Worm (Caenorhabditis elegans) whole organism, mixed stage, embryonic: ENCODE results near the gene C08B11.9.

ENCODE experiments used
- blmp-1 ChIP-seq: fragments of 150-350 bp; optimal IDR thresholded peaks from 2 replicates; lab custom pipeline; 2014; ENCODE audit warnings: missing biosample characterization, missing genetic modification characterization
- ceh-39 ChIP-seq: fragments of 150-350 bp; optimal IDR thresholded peaks from 2 replicates; lab custom pipeline; 2014; ENCODE audit warnings: missing biosample characterization, missing genetic modification characterization
- ceh-43 ChIP-seq: fragments of 200-800 bp; sonication (Bioruptor generic); optimal IDR thresholded peaks from 2 replicates; lab custom pipeline; 2018; ENCODE audit warnings: mild to moderate bottlenecking, missing genetic modification characterization, moderate library complexity, missing compliant biosample characterization
- ceh-83 ChIP-seq: fragments of 200-800 bp; sonication (Bioruptor generic); optimal IDR thresholded peaks from 2 replicates; lab custom pipeline; 2018; ENCODE audit warnings: mild to moderate bottlenecking, missing genetic modification characterization, missing compliant biosample characterization
- ces-1 ChIP-seq: fragments of 150-350 bp; optimal IDR thresholded peaks from 2 replicates; lab custom pipeline; 2014; ENCODE audit warnings: missing biosample characterization, missing genetic modification reagents, missing genetic modification characterization
- cnd-1 ChIP-seq: fragments of 200-800 bp; sonication (Bioruptor generic); optimal IDR thresholded peaks from 2 replicates; lab custom pipeline; 2018; ENCODE audit warnings: mild to moderate bottlenecking, missing genetic modification characterization, missing compliant biosample characterization
- drap-1 ChIP-seq: fragments of 200-800 bp; sonication (Bioruptor generic); optimal IDR thresholded peaks from 3 replicates; lab custom pipeline; 2018; ENCODE audit warnings: mild to moderate bottlenecking, missing genetic modification characterization, missing compliant biosample characterization
- elt-1 ChIP-seq: sonication (generic microtip); optimal IDR thresholded peaks from 2 replicates; lab custom pipeline; 2017; ENCODE audit warnings: missing genetic modification characterization, mild to moderate bottlenecking, missing compliant biosample characterization, antibody characterized with exemption, moderate library complexity, borderline replicate concordance; ENCODE audit not compliant: insufficient read depth
- elt-3 ChIP-seq: fragments of 150-350 bp; optimal IDR thresholded peaks from 2 replicates; lab custom pipeline; 2014; ENCODE audit warnings: missing biosample characterization, missing genetic modification characterization
- flh-1 ChIP-seq: fragments of 200-800 bp; sonication (Bioruptor generic); optimal IDR thresholded peaks from 2 replicates; lab custom pipeline; 2018; ENCODE audit warnings: mild to moderate bottlenecking, missing genetic modification characterization, moderate library complexity, missing compliant biosample characterization
- ham-2 ChIP-seq: fragments of 200-800 bp; sonication (Bioruptor generic); optimal IDR thresholded peaks from 2 replicates; lab custom pipeline; 2018; ENCODE audit warnings: mild to moderate bottlenecking, missing genetic modification characterization, missing compliant biosample characterization
- hlh-1 ChIP-seq: fragments of 150-350 bp; optimal IDR thresholded peaks from 2 replicates; lab custom pipeline; 2014; ENCODE audit warnings: missing biosample characterization, missing genetic modification reagents, missing genetic modification characterization
- lin-32 ChIP-seq: fragments of 200-800 bp; sonication (Bioruptor generic); optimal IDR thresholded peaks from 2 replicates; lab custom pipeline; 2018; ENCODE audit warnings: mild to moderate bottlenecking, missing genetic modification characterization, missing compliant biosample characterization
- lsy-2 ChIP-seq: fragments of 150-350 bp; optimal IDR thresholded peaks from 2 replicates; lab custom pipeline; 2014; ENCODE audit warnings: missing biosample characterization, missing genetic modification characterization
- mab-5 ChIP-seq: fragments of 150-350 bp; optimal IDR thresholded peaks from 2 replicates; lab custom pipeline; 2014; ENCODE audit warnings: missing biosample characterization, missing genetic modification characterization
- mep-1 ChIP-seq: fragments of 150-350 bp; optimal IDR thresholded peaks from 2 replicates; lab custom pipeline; 2017; ENCODE audit warnings: missing biosample characterization, missing genetic modification reagents, missing genetic modification characterization, inconsistent platforms
- mls-2 ChIP-seq: sonication (generic microtip); optimal IDR thresholded peaks from 2 replicates; lab custom pipeline; 2016; ENCODE audit warnings: mild to moderate bottlenecking, missing genetic modification characterization, moderate library complexity, missing compliant biosample characterization
- nhr-28 ChIP-seq: fragments of 150-350 bp; optimal IDR thresholded peaks from 2 replicates; lab custom pipeline; 2014; ENCODE audit warnings: missing biosample characterization, missing genetic modification characterization
- nhr-76 ChIP-seq: sonication (generic microtip); optimal IDR thresholded peaks from 2 replicates; lab custom pipeline; 2017; ENCODE audit warnings: missing biosample characterization, missing genetic modification characterization
- pha-4 ChIP-seq: fragments of 150-350 bp; optimal IDR thresholded peaks from 2 replicates; lab custom pipeline; 2018; ENCODE audit warnings: missing biosample characterization, missing genetic modification reagents, missing genetic modification characterization
- sem-2 ChIP-seq: fragments of 200-800 bp; sonication (Bioruptor generic); optimal IDR thresholded peaks from 2 replicates; lab custom pipeline; 2018; ENCODE audit warnings: mild to moderate bottlenecking, missing genetic modification characterization, missing compliant biosample characterization
- snpc-4 ChIP-seq: fragments of 150-350 bp; optimal IDR thresholded peaks from 2 replicates; lab custom pipeline; 2014; ENCODE audit warnings: missing biosample characterization, missing genetic modification characterization
- sptf-1 ChIP-seq: sonication (generic microtip); optimal IDR thresholded peaks from 2 replicates; lab custom pipeline; 2017; ENCODE audit warnings: mild to moderate bottlenecking, missing genetic modification characterization, moderate library complexity, missing compliant biosample characterization
- tbx-8 ChIP-seq: fragments of 200-800 bp; sonication (Bioruptor generic); optimal IDR thresholded peaks from 2 replicates; lab custom pipeline; 2018; ENCODE audit warnings: mild to moderate bottlenecking, missing genetic modification characterization, moderate library complexity, missing compliant biosample characterization
- unc-120 ChIP-seq: sonication (generic microtip); optimal IDR thresholded peaks from 2 replicates; lab custom pipeline; 2017; ENCODE audit warnings: missing genetic modification characterization, missing compliant biosample characterization; ENCODE audit not compliant: poor library complexity, severe bottlenecking
- unc-39 ChIP-seq: fragments of 150-350 bp; optimal IDR thresholded peaks from 2 replicates; lab custom pipeline; 2014; ENCODE audit warnings: missing biosample characterization, missing genetic modification characterization
- unc-62 ChIP-seq: fragments of 150-350 bp; optimal IDR thresholded peaks from 2 replicates; lab custom pipeline; 2014; ENCODE audit warnings: missing biosample characterization, missing genetic modification reagents, missing genetic modification characterization
- zip-8 ChIP-seq: fragments of 150-350 bp; optimal IDR thresholded peaks from 2 replicates; lab custom pipeline; 2014; ENCODE audit warnings: missing biosample characterization, missing genetic modification characterization
- ztf-11 ChIP-seq: fragments of 150-350 bp; optimal IDR thresholded peaks from 2 replicates; lab custom pipeline; 2014; ENCODE audit warnings: missing biosample characterization, missing genetic modification characterization

The C08B11.9 gene

ce11 chrII:8008334-8008733, 29.6 kb downstream of the C08B11.9 start, which contains the start of gene glna-2:
Gene glna-2, plus strand, starts transcription at chrII:8008634.
- TF ChIP-seq mab-5 (tag; lab: Kevin White, UChicago), result no peak
- TF ChIP-seq, all 35 proteins: peak for 0

ce11 chrII:8006962-8007361, 31.0 kb downstream of the C08B11.9 start:
- TF ChIP-seq ces-1 (GFP tag; lab: Kevin White, UChicago), result no peak
- TF ChIP-seq mep-1 (tag; lab: Kevin White, UChicago), result no peak
- TF ChIP-seq lin-32 (GFP tag; lab: Kevin White, UChicago), result no peak
- no peak for TF ChIP-seq tbx-8 (GFP tag; lab: Kevin White, UChicago)
- no peak for TF ChIP-seq ham-2 (GFP tag; lab: Kevin White, UChicago)
- no peak for TF ChIP-seq flh-1
- no peak for TF ChIP-seq lsy-2 (tag; lab: Kevin White, UChicago)
- TF ChIP-seq hlh-1 (tag; lab: Kevin White, UChicago), result no peak
- no peak for TF ChIP-seq mab-5 (tag; lab: Kevin White, UChicago)
- no peak for TF ChIP-seq ztf-11 (tag; lab: Kevin White, UChicago)
- no peak for TF ChIP-seq nhr-76 (tag; lab: Kevin White, UChicago)
- no peak for TF ChIP-seq pha-4 (tag; lab: Kevin White, UChicago)

ce11 chrII:8004752-8005151, 33.2 kb downstream of the C08B11.9 start:
- TF ChIP-seq nhr-28 (tag; lab: Kevin White, UChicago) (no peak), elt-1 (tag; lab: Kevin White, UChicago) (no peak)

DNA sequence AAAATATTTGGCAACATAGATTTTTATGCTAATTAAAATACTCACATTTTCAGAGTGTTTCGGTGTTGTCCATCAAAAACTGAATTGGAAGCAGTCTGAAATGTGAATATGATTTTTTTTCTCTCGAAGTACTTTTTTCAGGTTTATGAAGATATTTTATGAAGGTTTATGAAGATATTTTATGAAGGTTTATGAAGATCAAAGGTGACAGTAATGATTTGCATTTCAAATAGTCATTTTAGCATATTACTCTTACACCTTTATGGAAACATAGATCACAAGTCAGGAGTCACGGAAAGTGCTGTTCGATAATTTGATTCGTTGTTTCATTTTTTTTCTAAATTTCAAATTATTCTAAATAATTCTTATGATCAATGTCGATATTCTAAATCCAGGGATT, 33.8 kb downstream of the C08B11.9 start, which contains the start of gene pgp-11:
Gene pgp-11, minus strand, starts transcription at position 101 of the 400 bp plus-strand sequence.
- TF ChIP-seq mls-2 (tag; lab: Kevin White, UChicago), result no peak
- TF ChIP-seq blmp-1, result no peak
- no peak for TF ChIP-seq drap-1 (GFP tag; lab: Kevin White, UChicago)
- TF ChIP-seq unc-120, result no peak
- no peak for TF ChIP-seq pha-4 (tag; lab: Kevin White, UChicago)
- TF ChIP-seq, all 35 proteins: peak for 0

DNA sequence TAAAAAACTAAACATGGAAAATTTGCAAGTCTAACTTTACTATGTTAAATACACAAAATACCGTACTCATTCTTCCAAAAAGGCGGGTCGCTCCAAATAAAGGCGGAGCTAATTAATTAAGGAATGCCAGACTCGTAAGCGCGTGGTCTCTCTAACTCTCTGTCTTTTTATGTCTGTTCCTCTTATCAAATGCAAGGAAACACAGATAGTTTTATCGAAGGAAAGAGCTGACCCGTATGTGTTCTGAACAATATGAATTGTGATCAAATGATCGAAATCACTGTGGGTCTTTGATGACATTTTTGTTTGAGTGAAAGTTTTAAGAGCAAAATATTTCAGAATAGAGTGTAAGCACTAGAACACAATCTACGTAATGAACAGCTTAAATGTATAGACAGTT, 36.5 kb downstream of the C08B11.9 start:
- TF ChIP-seq ceh-39 (tag; lab: Kevin White, UChicago) (no peak), blmp-1 (no peak), nhr-28 (tag; lab: Kevin White, UChicago) (no peak), cnd-1 (no peak), zip-8 (tag; lab: Kevin White, UChicago) (no peak), ceh-83 (GFP tag; lab: Kevin White, UChicago) (no peak), hlh-1 (tag; lab: Kevin White, UChicago) (no peak), pha-4 (tag; lab: Kevin White, UChicago) (no peak), ztf-11 (tag; lab: Kevin White, UChicago) (no peak), elt-3 (no peak), mep-1 (tag; lab: Kevin White, UChicago) (no peak), unc-39 (tag; lab: Kevin White, UChicago) (no peak), snpc-4 (tag; lab: Kevin White, UChicago) (no peak), sem-2 (GFP tag; lab: Kevin White, UChicago) (no peak)

DNA sequence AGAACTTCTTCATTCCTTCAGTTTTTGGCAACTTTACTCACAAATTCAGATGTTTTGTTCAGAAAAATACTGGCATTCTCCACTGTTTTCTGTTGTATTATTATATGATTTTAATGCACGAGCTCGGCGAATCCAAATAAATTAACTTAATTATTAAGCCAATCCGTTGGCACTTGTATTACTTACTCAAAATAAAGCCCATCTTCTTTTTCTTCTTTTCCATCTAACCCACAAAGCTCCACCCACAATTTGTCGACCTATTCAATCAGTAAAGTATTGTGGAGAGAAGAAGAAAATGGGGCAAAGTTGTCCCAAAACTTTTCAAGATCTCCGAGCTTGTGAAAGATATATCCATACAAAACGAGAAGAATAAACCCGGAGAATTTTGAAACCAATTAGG, 46.7 kb downstream of the C08B11.9 start:
- no peak for TF ChIP-seq ceh-43 (GFP tag; lab: Kevin White, UChicago)
- TF ChIP-seq mab-5 (tag; lab: Kevin White, UChicago), result no peak
- no peak for TF ChIP-seq sptf-1 (tag; lab: Kevin White, UChicago)
- no peak for TF ChIP-seq snpc-4 (tag; lab: Kevin White, UChicago)
- no peak for TF ChIP-seq unc-62 (GFP tag; lab: Kevin White, UChicago)
- peak; percentile 20 for TF ChIP-seq ces-1 (GFP tag; lab: Kevin White, UChicago)
- TF ChIP-seq, all 35 proteins: peak for 1
